Fruit fly (Drosophila melanogaster): Measurements from ENCODE around the gene CG43220.

Gene CG43220

dm6 chr2L:17514090-17514715, 27.8 kb downstream of the CG43220 start (continued):
- TF ChIP-seq Ets97D (GFP tag; optimal IDR thresholded peaks at IDR 0.05) = peak; percentile 34
- TF ChIP-seq al (GFP tag; IDR thresholded peaks at IDR 0.05) = peak; percentile 47; the same call in 1 of the 2 replicates
- TF ChIP-seq CG11247 (GFP tag; IDR thresholded peaks at IDR 0.05) = peak; percentile 63
- TF ChIP-seq HHEX (GFP tag; optimal IDR thresholded peaks at IDR 0.05) = peak; percentile 86
- peak; percentile 67 for TF ChIP-seq CG10321 (GFP tag; IDR thresholded peaks at IDR 0.05)
- TF ChIP-seq tup (GFP tag; optimal IDR thresholded peaks at IDR 0.05) = peak; percentile 67
- TF ChIP-seq CG7745 (tag; optimal IDR thresholded peaks at IDR 0.05) = peak; percentile 46
- peak; percentile 88 for TF ChIP-seq Fer2 (tag; optimal IDR thresholded peaks at IDR 0.05)
- peak; percentile 91 for TF ChIP-seq croc (GFP tag; conservative IDR thresholded peaks at IDR 0.05)
- no peak for TF ChIP-seq CG4854 (GFP tag; optimal IDR thresholded peaks at IDR 0.05)
- peak; percentile 68 for TF ChIP-seq nau (GFP tag; optimal IDR thresholded peaks at IDR 0.05)
- peak; percentile 73 for TF ChIP-seq CG12236 (GFP tag; optimal IDR thresholded peaks at IDR 0.05)
- no peak for TF ChIP-seq bbx (GFP tag; IDR thresholded peaks at IDR 0.05; ENCODE audit: partially characterized antibody)
- TF ChIP-seq NK7.1 (GFP tag; optimal IDR thresholded peaks at IDR 0.05) = peak; percentile 57
- TF ChIP-seq slbo (GFP tag; IDR thresholded peaks at IDR 0.05) = peak; percentile 79
- peak; percentile 87 for TF ChIP-seq gsb-n (tag; optimal IDR thresholded peaks at IDR 0.05)
- TF ChIP-seq ems (GFP tag; optimal IDR thresholded peaks at IDR 0.05) = peak; percentile 80
- peak; percentile 81 for TF ChIP-seq danr (GFP tag; IDR thresholded peaks at IDR 0.05)
- peak; percentile 82 for TF ChIP-seq CG13775 (GFP tag; optimal IDR thresholded peaks at IDR 0.05)
- TF ChIP-seq lola (GFP tag; optimal IDR thresholded peaks at IDR 0.05) = peak in 1 of 3 experiments; percentile 94
- TF ChIP-seq ssp (GFP tag; IDR thresholded peaks at IDR 0.05) = peak; percentile 72
- TF ChIP-seq Doc2 (GFP tag; IDR thresholded peaks at IDR 0.05) = no peak
- no peak for TF ChIP-seq CG17912 (GFP tag; optimal IDR thresholded peaks at IDR 0.05)
- TF ChIP-seq dysf (GFP tag; IDR thresholded peaks at IDR 0.05) = peak; percentile 87; the same call in 2 of the 3 replicates
- TF ChIP-seq CG1647 (GFP tag; optimal IDR thresholded peaks at IDR 0.05) = peak; percentile 58
- TF ChIP-seq gsb (GFP tag; IDR thresholded peaks at IDR 0.05) = peak; percentile 59; the same call in 1 of the 2 replicates
- TF ChIP-seq CG10267 (tag; optimal IDR thresholded peaks at IDR 0.05) = peak; percentile 87
- TF ChIP-seq Max (GFP tag; optimal IDR thresholded peaks at IDR 0.05) = peak; percentile 63
- peak; percentile 75 for TF ChIP-seq sd (tag; optimal IDR thresholded peaks at IDR 0.05)
- peak; percentile 48 for TF ChIP-seq Hey (tag; optimal IDR thresholded peaks at IDR 0.05)
- TF ChIP-seq bab2 (GFP tag; optimal IDR thresholded peaks at IDR 0.05) = peak; percentile 80
- no peak for TF ChIP-seq vnd (GFP tag; IDR thresholded peaks at IDR 0.05; ENCODE audit: partially characterized antibody)
- TF ChIP-seq Neu2 (GFP tag; optimal IDR thresholded peaks at IDR 0.05; ENCODE audit: borderline replicate concordance) = no peak
- peak; percentile 36 for TF ChIP-seq Kr (GFP tag; optimal IDR thresholded peaks at IDR 0.05)
- peak; percentile 64 for TF ChIP-seq CG30431 (GFP tag; optimal IDR thresholded peaks at IDR 0.05)
- TF ChIP-seq Dip3 (GFP tag; optimal IDR thresholded peaks at IDR 0.05) = peak; percentile 21
- peak; percentile 80 for TF ChIP-seq CG5245 (GFP tag; optimal IDR thresholded peaks at IDR 0.05)
- peak; percentile 48 for TF ChIP-seq jing (GFP tag; optimal IDR thresholded peaks at IDR 0.05)
- TF ChIP-seq CG4730 (GFP tag; IDR thresholded peaks at IDR 0.05) = peak; percentile 85
- no peak for TF ChIP-seq CG12769 (tag; optimal IDR thresholded peaks at IDR 0.05)
- TF ChIP-seq Fer1 (GFP tag; optimal IDR thresholded peaks at IDR 0.05) = peak; percentile 94
- TF ChIP-seq da (GFP tag; optimal IDR thresholded peaks at IDR 0.05) = peak; percentile 40
- TF ChIP-seq CG3726 (GFP tag; IDR thresholded peaks at IDR 0.05) = peak; percentile 62; the same call in 1 of the 3 replicates
- no peak for TF ChIP-seq bigmax (GFP tag; optimal IDR thresholded peaks at IDR 0.05)
- peak; percentile 80 for TF ChIP-seq CG5180 (GFP tag; optimal IDR thresholded peaks at IDR 0.05)
- peak; percentile 76 for TF ChIP-seq Six4 (GFP tag; optimal IDR thresholded peaks at IDR 0.05)
- no peak for TF ChIP-seq pfk (GFP tag; optimal IDR thresholded peaks at IDR 0.05)
- TF ChIP-seq CG3995 (GFP tag; optimal IDR thresholded peaks at IDR 0.05) = no peak
- TF ChIP-seq sob (GFP tag; IDR thresholded peaks at IDR 0.05) = peak; percentile 84
